Fruit fly (Drosophila melanogaster) whole organism, embryonic: ENCODE results near the gene vih.

ENCODE experiments used
- Atf-2 ChIP-seq: fragments of 200-800 bp; sonication (Bioruptor generic); optimal IDR thresholded peaks from 2 replicates; lab custom pipeline; 2016; ENCODE audit warnings: missing biosample characterization, missing genetic modification characterization
- Awh ChIP-seq: fragments of 200-800 bp; sonication (Bioruptor generic); IDR thresholded peaks from 2 replicates; pipeline ENCODE4, ENCODE4 v1.3.6; 2022; ENCODE audit warnings: missing biosample characterization, missing genetic modification characterization
- CG11247 ChIP-seq: fragments of 200-800 bp; sonication (Bioruptor generic); IDR thresholded peaks from 2 replicates; pipeline ENCODE4 v1.3.6; 2022; ENCODE audit warnings: missing biosample characterization, missing genetic modification characterization
- CG11456 ChIP-seq: fragments of 200-800 bp; sonication (Bioruptor generic); IDR thresholded peaks from 3 replicates; pipeline ENCODE4 v1.3.6; 2022; ENCODE audit warnings: missing biosample characterization, missing genetic modification characterization
- CG11723 ChIP-seq: fragments of 200-800 bp; sonication (Bioruptor generic); optimal IDR thresholded peaks from 2 replicates; lab custom pipeline; 2017; ENCODE audit warnings: missing biosample characterization, mild to moderate bottlenecking, missing genetic modification characterization
- CG12155 ChIP-seq: fragments of 200-800 bp; sonication (Bioruptor generic); optimal IDR thresholded peaks from 3 replicates; lab custom pipeline; 2016; ENCODE audit warnings: missing biosample characterization, missing genetic modification characterization
- CG12744 ChIP-seq: fragments of 200-800 bp; sonication (Bioruptor generic); optimal IDR thresholded peaks from 2 replicates; lab custom pipeline; 2016; ENCODE audit warnings: missing biosample characterization, missing genetic modification characterization
- CG13296 ChIP-seq: fragments of 200-800 bp; sonication (Bioruptor generic); optimal IDR thresholded peaks from 3 replicates; lab custom pipeline; 2018; ENCODE audit warnings: missing biosample characterization, mild to moderate bottlenecking, missing genetic modification characterization
- CG15269 ChIP-seq: fragments of 200-800 bp; sonication (Bioruptor generic); optimal IDR thresholded peaks from 2 replicates; lab custom pipeline; 2018; ENCODE audit warnings: missing biosample characterization, mild to moderate bottlenecking, missing genetic modification characterization, moderate library complexity
- CG15696 ChIP-seq: fragments of 200-800 bp; sonication (Bioruptor generic); optimal IDR thresholded peaks from 2 replicates; lab custom pipeline; 2019; ENCODE audit warnings: missing biosample characterization, mild to moderate bottlenecking, missing genetic modification characterization, moderate library complexity
- CG1602 ChIP-seq: fragments of 200-800 bp; sonication (Bioruptor generic); optimal IDR thresholded peaks from 3 replicates; lab custom pipeline; 2016; ENCODE audit warnings: missing biosample characterization, missing genetic modification characterization
- CG1603 ChIP-seq: fragments of 200-800 bp; sonication (Bioruptor generic); optimal IDR thresholded peaks from 2 replicates; lab custom pipeline; 2019; ENCODE audit warnings: missing biosample characterization, mild to moderate bottlenecking, missing genetic modification characterization, moderate library complexity
- CG30403 ChIP-seq: fragments of 200-800 bp; sonication (Bioruptor generic); optimal IDR thresholded peaks from 3 replicates; lab custom pipeline; 2016; ENCODE audit warnings: missing biosample characterization, missing genetic modification characterization
- CG33557 ChIP-seq: fragments of 200-800 bp; sonication (Bioruptor generic); optimal IDR thresholded peaks from 2 replicates; lab custom pipeline; 2019; ENCODE audit warnings: missing biosample characterization, mild to moderate bottlenecking, missing genetic modification characterization, moderate library complexity
- CG4328 ChIP-seq: fragments of 200-800 bp; sonication (Bioruptor generic); optimal IDR thresholded peaks from 3 replicates; lab custom pipeline; 2017; ENCODE audit warnings: missing biosample characterization, missing genetic modification reagents, missing genetic modification characterization
- CG5953 ChIP-seq: fragments of 200-800 bp; sonication (Bioruptor generic); IDR thresholded peaks from 2 replicates; pipeline ENCODE4 v1.3.6; 2022; ENCODE audit warnings: missing biosample characterization, missing genetic modification characterization
- CG7786 ChIP-seq: fragments of 200-800 bp; sonication (Bioruptor generic); optimal IDR thresholded peaks from 2 replicates; lab custom pipeline; 2016; ENCODE audit warnings: missing biosample characterization, missing genetic modification characterization
- CG7928 ChIP-seq: fragments of 200-800 bp; sonication (Bioruptor generic); optimal IDR thresholded peaks from 2 replicates; lab custom pipeline; 2017; ENCODE audit warnings: missing biosample characterization, mild to moderate bottlenecking, missing genetic modification characterization
- CG8290 ChIP-seq, 3 experiments: fragments of 200-800 bp; sonication (Bioruptor generic); optimal IDR thresholded peaks; 2 replicates each; lab custom pipeline; 2016 to 2019; ENCODE audit warnings: missing biosample characterization in 3 of 3, missing genetic modification characterization in 3 of 3, mild to moderate bottlenecking in 2 of 3, moderate library complexity in 1 of 3
- Dip2 ChIP-seq: fragments of 200-800 bp; sonication (Bioruptor generic); IDR thresholded peaks from 2 replicates; pipeline ENCODE4 v1.3.6; 2022; ENCODE audit warnings: missing biosample characterization, missing genetic modification characterization
- Fer1 ChIP-seq: fragments of 200-800 bp; sonication (Bioruptor generic); optimal IDR thresholded peaks from 2 replicates; lab custom pipeline; 2017; ENCODE audit warnings: missing biosample characterization, mild to moderate bottlenecking, missing genetic modification characterization
- Gug ChIP-seq: fragments of 200-800 bp; sonication (Bioruptor generic); IDR thresholded peaks from 4 replicates; pipeline ENCODE4 v1.3.6; 2022; ENCODE audit warnings: missing biosample characterization, missing genetic modification characterization
- Hsf ChIP-seq: fragments of 200-800 bp; sonication (Bioruptor generic); optimal IDR thresholded peaks from 3 replicates; lab custom pipeline; 2016; ENCODE audit warnings: missing biosample characterization, missing genetic modification characterization
- Jarid2 ChIP-seq: fragments of 200-800 bp; sonication (Bioruptor generic); optimal IDR thresholded peaks from 3 replicates; lab custom pipeline; 2017; ENCODE audit warnings: mild to moderate bottlenecking, missing biosample characterization, missing genetic modification reagents, missing genetic modification characterization
- Lhr ChIP-seq: fragments of 200-800 bp; sonication (Bioruptor generic); optimal IDR thresholded peaks from 3 replicates; lab custom pipeline; 2017; ENCODE audit warnings: mild to moderate bottlenecking, missing biosample characterization, missing genetic modification reagents, missing genetic modification characterization
- MBD-R2 ChIP-seq: fragments of 200-800 bp; sonication (Bioruptor generic); IDR thresholded peaks from 2 replicates; pipeline ENCODE4 v1.3.6; 2022; ENCODE audit warnings: missing biosample characterization, missing genetic modification characterization
- Myb ChIP-seq: fragments of 200-800 bp; sonication (Bioruptor generic); optimal IDR thresholded peaks from 2 replicates; lab custom pipeline; 2016; ENCODE audit warnings: missing biosample characterization, missing genetic modification characterization
- NK7.1 ChIP-seq: fragments of 200-800 bp; sonication (Bioruptor generic); optimal IDR thresholded peaks from 3 replicates; lab custom pipeline; 2016; ENCODE audit warnings: missing biosample characterization, missing genetic modification characterization
- NfI ChIP-seq: fragments of 200-800 bp; sonication (Bioruptor generic); optimal IDR thresholded peaks from 3 replicates; lab custom pipeline; 2018; ENCODE audit warnings: missing biosample characterization, mild to moderate bottlenecking, missing genetic modification characterization, moderate library complexity
- Sin3A ChIP-seq: fragments of >200 bp; optimal IDR thresholded peaks from 2 replicates; lab custom pipeline; 2018
- ac ChIP-seq: fragments of 200-800 bp; sonication (Bioruptor generic); optimal IDR thresholded peaks from 3 replicates; lab custom pipeline; 2017; ENCODE audit warnings: missing biosample characterization, mild to moderate bottlenecking, missing genetic modification characterization
- ase ChIP-seq: fragments of 200-800 bp; sonication (Bioruptor generic); IDR thresholded peaks from 3 replicates; pipeline ENCODE4 v1.3.6; 2022; ENCODE audit warnings: missing biosample characterization, missing genetic modification characterization
- cad ChIP-seq: fragments of >200 bp; optimal IDR thresholded peaks from 2 replicates; lab custom pipeline; 2017; ENCODE audit warnings: missing biosample characterization, missing genetic modification characterization
- dpn ChIP-seq, 2 experiments: fragments of 200-800 bp; sonication (Bioruptor generic); optimal IDR thresholded peaks; 3 replicates each; lab custom pipeline; 2016; ENCODE audit warnings: missing biosample characterization in 2 of 2, missing genetic modification characterization in 2 of 2
- emc ChIP-seq: fragments of 200-800 bp; sonication (Bioruptor generic); optimal IDR thresholded peaks from 2 replicates; lab custom pipeline; 2016; ENCODE audit warnings: missing biosample characterization, missing genetic modification characterization
- ewg ChIP-seq: fragments of 200-800 bp; sonication (Bioruptor generic); optimal IDR thresholded peaks from 3 replicates; lab custom pipeline; 2017; ENCODE audit warnings: mild to moderate bottlenecking, missing biosample characterization, missing genetic modification reagents, missing genetic modification characterization
- fd96Cb ChIP-seq: fragments of 200-800 bp; sonication (Bioruptor generic); optimal IDR thresholded peaks from 2 replicates; lab custom pipeline; 2018; ENCODE audit warnings: missing biosample characterization, mild to moderate bottlenecking, missing genetic modification characterization, moderate library complexity
- fu2 ChIP-seq: fragments of 200-800 bp; sonication (Bioruptor generic); optimal IDR thresholded peaks from 2 replicates; lab custom pipeline; 2016; ENCODE audit warnings: missing biosample characterization, missing genetic modification characterization
- gsb-n ChIP-seq: fragments of 200-800 bp; sonication (Bioruptor generic); optimal IDR thresholded peaks from 3 replicates; lab custom pipeline; 2018; ENCODE audit warnings: missing biosample characterization, mild to moderate bottlenecking, missing genetic modification characterization
- gt ChIP-seq: fragments of 200-800 bp; sonication (Bioruptor generic); IDR thresholded peaks from 2 replicates; pipeline ENCODE4 v1.3.6; 2022; ENCODE audit warnings: missing biosample characterization, missing genetic modification characterization
- jing ChIP-seq: fragments of 200-800 bp; sonication (Bioruptor generic); optimal IDR thresholded peaks from 2 replicates; lab custom pipeline; 2018; ENCODE audit warnings: missing biosample characterization, mild to moderate bottlenecking, missing genetic modification characterization
- kni ChIP-seq: fragments of 200-800 bp; sonication (Bioruptor generic); optimal IDR thresholded peaks from 3 replicates; lab custom pipeline; 2017; ENCODE audit warnings: mild to moderate bottlenecking, missing biosample characterization, missing genetic modification reagents, missing genetic modification characterization
- maf-S ChIP-seq: fragments of 200-800 bp; sonication (Bioruptor generic); optimal IDR thresholded peaks from 2 replicates; lab custom pipeline; 2016; ENCODE audit warnings: missing biosample characterization, missing genetic modification characterization
- pb ChIP-seq: fragments of 200-800 bp; sonication (Bioruptor generic); optimal IDR thresholded peaks from 3 replicates; lab custom pipeline; 2016; ENCODE audit warnings: missing biosample characterization, missing genetic modification characterization
- prd ChIP-seq, 3 experiments: fragments of >200 bp in 2 of 3; fragments of 200-800 bp in 1 of 3; sonication (Bioruptor generic) in 1 of 3; optimal IDR thresholded peaks in 2 of 3; IDR thresholded peaks in 1 of 3; 2 replicates in 2 of 3; 3 replicates in 1 of 3; pipeline versions ENCODE4 v1.3.6 to Lab custom; 2017 to 2022; ENCODE audit warnings: missing biosample characterization in 1 of 3, missing genetic modification characterization in 1 of 3
- sc ChIP-seq, 3 experiments: fragments of >200 bp in 2 of 3; fragments of 200-800 bp in 1 of 3; sonication (Bioruptor generic) in 1 of 3; optimal IDR thresholded peaks; 2 replicates in 2 of 3; 3 replicates in 1 of 3; lab custom pipeline; 2017; ENCODE audit warnings: mild to moderate bottlenecking in 1 of 3, missing biosample characterization in 1 of 3, missing genetic modification characterization in 1 of 3, missing genetic modification reagents in 1 of 3
- sug ChIP-seq: fragments of 200-800 bp; optimal IDR thresholded peaks from 2 replicates; lab custom pipeline; 2019; ENCODE audit warnings: missing biosample characterization, mild to moderate bottlenecking, missing genetic modification characterization, moderate library complexity
- tgo ChIP-seq: fragments of 200-800 bp; sonication (Bioruptor generic); IDR thresholded peaks from 3 replicates; pipeline ENCODE4 v1.3.6; 2022; ENCODE audit warnings: missing biosample characterization, missing genetic modification characterization
- tin ChIP-seq: fragments of 200-800 bp; sonication (Bioruptor generic); optimal IDR thresholded peaks from 3 replicates; lab custom pipeline; 2016; ENCODE audit warnings: missing biosample characterization, missing genetic modification characterization
- ttk ChIP-seq: fragments of 200-800 bp; sonication (Bioruptor generic); IDR thresholded peaks from 2 replicates; pipeline ENCODE4 v2.1.2; 2022; ENCODE audit warnings: missing biosample characterization, missing genetic modification characterization
- twi ChIP-seq: fragments of 200-800 bp; optimal IDR thresholded peaks from 2 replicates; lab custom pipeline; 2019; ENCODE audit warnings: missing biosample characterization, mild to moderate bottlenecking, missing genetic modification characterization, moderate library complexity

vih gene

dm6 chr3L:12530044-12530443, 26.0 kb downstream of the vih start, which contains the start of gene nst (continued):
- TF ChIP-seq Awh (GFP tag; lab: Robert Waterston, UW) (no peak), CG12744 (GFP tag; lab: Kevin White, UChicago) (no peak), CG13296 (no peak), CG1602 (GFP tag; lab: Kevin White, UChicago) (no peak), prd (optimal IDR thresholded peaks at IDR 0.05; lab: Kevin White, UChicago) (no peak), prd (GFP tag; IDR thresholded peaks at IDR 0.05; lab: Robert Waterston, UW) (no peak), Gug (GFP tag; lab: Robert Waterston, UW) (no peak), CG11456 (no peak), CG4328 (no peak), NfI (GFP tag; lab: Kevin White, UChicago) (no peak), Myb (peak; percentile 57), Hsf (GFP tag; lab: Kevin White, UChicago) (no peak), CG12155 (GFP tag; lab: Kevin White, UChicago) (no peak), pb (GFP tag; lab: Kevin White, UChicago) (no peak), dpn (GFP tag; optimal IDR thresholded peaks at IDR 0.05; lab: Kevin White, UChicago) (no peak), ase (GFP tag; lab: Robert Waterston, UW) (no peak), MBD-R2 (peak; percentile 89), CG15269 (tag; lab: Kevin White, UChicago) (no peak), ewg (GFP tag; lab: Kevin White, UChicago) (peak; percentile 70), tgo (GFP tag; lab: Robert Waterston, UW) (no peak), emc (GFP tag; lab: Kevin White, UChicago) (no peak), sc (optimal IDR thresholded peaks at IDR 0.05; lab: Kevin White, UChicago) (no peak), sc (GFP tag; optimal IDR thresholded peaks at IDR 0.05; lab: Kevin White, UChicago) (no peak), ttk (GFP tag; lab: Robert Waterston, UW) (no peak), CG1603 (tag; lab: Kevin White, UChicago) (peak; percentile 61), CG30403 (GFP tag; lab: Kevin White, UChicago) (no peak), twi (tag; lab: Kevin White, UChicago) (peak; percentile 51), CG15696 (tag; lab: Kevin White, UChicago) (no peak), NK7.1 (GFP tag; lab: Kevin White, UChicago) (no peak), gsb-n (tag; lab: Kevin White, UChicago) (no peak), kni (GFP tag; lab: Kevin White, UChicago) (no peak), CG8290 (GFP tag; optimal IDR thresholded peaks at IDR 0.05; lab: Kevin White, UChicago) (no peak), CG8290 (tag; optimal IDR thresholded peaks at IDR 0.05; lab: Kevin White, UChicago) (no peak), CG11247 (GFP tag; lab: Robert Waterston, UW) (no peak), CG5953 (GFP tag; lab: Robert Waterston, UW) (no peak), CG11723 (GFP tag; lab: Kevin White, UChicago) (no peak), fu2 (GFP tag; lab: Kevin White, UChicago) (no peak), maf-S (no peak), CG7928 (GFP tag; lab: Kevin White, UChicago) (no peak), jing (GFP tag; lab: Kevin White, UChicago) (no peak), Lhr (GFP tag; lab: Kevin White, UChicago) (no peak), tin (GFP tag; lab: Kevin White, UChicago) (no peak), CG33557 (no peak), gt (GFP tag; lab: Robert Waterston, UW) (no peak), Jarid2 (GFP tag; lab: Kevin White, UChicago) (no peak), ac (GFP tag; lab: Kevin White, UChicago) (no peak), CG7786 (GFP tag; lab: Kevin White, UChicago) (no peak), cad (GFP tag; lab: Kevin White, UChicago) (no peak), Atf-2 (GFP tag; lab: Kevin White, UChicago) (no peak), fd96Cb (tag; lab: Kevin White, UChicago) (no peak), Fer1 (GFP tag; lab: Kevin White, UChicago) (no peak), sug (no peak), Sin3A (lab: Kevin White, UChicago) (peak; percentile 9), Dip2 (no peak)
